Worm (Caenorhabditis elegans) whole organism, early embryonic: ENCODE data around the gene Y57G11C.3.

Experiments
- B0310.2 ChIP-seq: sonication (generic microtip); optimal IDR thresholded peaks from 2 replicates; lab custom pipeline; 2016; ENCODE audit warnings: mild to moderate bottlenecking, missing genetic modification characterization, missing compliant biosample characterization
- aly-1 ChIP-seq: sonication (generic microtip); optimal IDR thresholded peaks from 2 replicates; lab custom pipeline; 2016; ENCODE audit warnings: missing genetic modification characterization, missing compliant biosample characterization
- ama-1 ChIP-seq: fragments of 150-350 bp; optimal IDR thresholded peaks from 2 replicates; lab custom pipeline; 2014
- ceh-13 ChIP-seq: fragments of 200-800 bp; sonication (Bioruptor generic); optimal IDR thresholded peaks from 2 replicates; lab custom pipeline; 2018; ENCODE audit warnings: mild to moderate bottlenecking, missing genetic modification characterization, missing compliant biosample characterization
- ets-7 ChIP-seq: sonication (generic microtip); optimal IDR thresholded peaks from 2 replicates; lab custom pipeline; 2016; ENCODE audit warnings: missing genotype, missing genetic modification characterization, missing compliant biosample characterization
- flt-1 ChIP-seq: fragments of 200-800 bp; sonication (Bioruptor generic); IDR thresholded peaks from 2 replicates; pipeline ENCODE4 v1.3.6; 2022; ENCODE audit warnings: missing genetic modification characterization, missing compliant biosample characterization
- hmg-4 ChIP-seq: fragments of 200-800 bp; sonication (Bioruptor generic); optimal IDR thresholded peaks from 2 replicates; lab custom pipeline; 2018; ENCODE audit warnings: mild to moderate bottlenecking, missing genetic modification characterization, missing compliant biosample characterization
- pes-1 ChIP-seq: fragments of 200-800 bp; sonication (Bioruptor generic); IDR thresholded peaks from 2 replicates; pipeline ENCODE4 v1.3.6; 2022; ENCODE audit warnings: missing genetic modification reagents, missing genetic modification characterization, missing compliant biosample characterization
- scrt-1 ChIP-seq: fragments of 200-800 bp; sonication (Bioruptor generic); IDR thresholded peaks from 2 replicates; pipeline ENCODE4 v1.3.6; 2022; ENCODE audit warnings: missing genetic modification characterization, missing compliant biosample characterization
- sea-1 ChIP-seq: fragments of 200-800 bp; sonication (Bioruptor generic); conservative IDR thresholded peaks from 2 replicates; pipeline ENCODE4 v1.3.6; 2022; ENCODE audit warnings: missing genetic modification characterization, missing compliant biosample characterization
- tbx-11 ChIP-seq: fragments of 200-800 bp; sonication (Bioruptor generic); IDR thresholded peaks from 2 replicates; pipeline ENCODE4 v1.3.6; 2022; ENCODE audit warnings: missing genetic modification characterization, missing compliant biosample characterization
- tbx-37 ChIP-seq: fragments of 200-800 bp; sonication (Bioruptor generic); conservative IDR thresholded peaks from 2 replicates; pipeline ENCODE4 v1.3.6; 2022; ENCODE audit warnings: missing genetic modification reagents, missing genetic modification characterization, missing compliant biosample characterization

- TF ChIP-seq sea-1 (GFP tag; lab: Robert Waterston, UW) (no peak), ama-1 (lab: Kevin White, UChicago) (no peak), aly-1 (tag; lab: Kevin White, UChicago) (no peak), tbx-37 (GFP tag; lab: Robert Waterston, UW) (no peak), tbx-11 (no peak), scrt-1 (no peak), pes-1 (GFP tag; lab: Robert Waterston, UW) (no peak), ets-7 (no peak), hmg-4 (no peak), B0310.2 (tag; lab: Kevin White, UChicago) (no peak), flt-1 (GFP tag; lab: Robert Waterston, UW) (no peak), ceh-13 (GFP tag; lab: Kevin White, UChicago) (no peak)
Observed at ce11 chrIV:14781537-14781936, 13.5 kb downstream of the Y57G11C.3 start, which contains the start of gene Y57G11C.8.
